Worm (Caenorhabditis elegans) whole organism, L1 larva: ENCODE measurements around the gene ptc-1.

ENCODE experiments used
- C34B4.2 ChIP-seq: sonication (generic microtip); optimal IDR thresholded peaks from 2 replicates; lab custom pipeline; 2017; ENCODE audit warnings: mild to moderate bottlenecking, missing genetic modification characterization, missing compliant biosample characterization
- alr-1 ChIP-seq: fragments of 200-800 bp; sonication (Bioruptor generic); optimal IDR thresholded peaks from 2 replicates; lab custom pipeline; 2018; ENCODE audit warnings: borderline replicate concordance, mild to moderate bottlenecking, missing genetic modification characterization, missing compliant biosample characterization
- ama-1 ChIP-seq: fragments of 150-350 bp; optimal IDR thresholded peaks from 2 replicates; lab custom pipeline; 2014
- ceh-63 ChIP-seq: fragments of 200-800 bp; sonication (Bioruptor generic); optimal IDR thresholded peaks from 2 replicates; lab custom pipeline; 2018; ENCODE audit warnings: mild to moderate bottlenecking, missing genetic modification characterization, missing compliant biosample characterization
- ceh-8 ChIP-seq: fragments of 200-800 bp; sonication (Bioruptor generic); optimal IDR thresholded peaks from 2 replicates; lab custom pipeline; 2018; ENCODE audit warnings: mild to moderate bottlenecking, missing genetic modification characterization, moderate library complexity, missing compliant biosample characterization
- ceh-82 ChIP-seq, 3 experiments: fragments of 150-350 bp in 1 of 3; sonication (generic microtip) in 2 of 3; optimal IDR thresholded peaks; 2 replicates each; lab custom pipeline; 2014 to 2017; ENCODE audit warnings: missing biosample characterization in 3 of 3, missing genetic modification characterization in 3 of 3
- efl-1 ChIP-seq, 4 experiments: fragments of 150-350 bp; optimal IDR thresholded peaks in 3 of 4; peaks in 1 of 4; 1 replicate in 1 of 4; 2 replicates in 3 of 4; lab custom pipeline; 2014; ENCODE audit warnings: missing biosample characterization in 2 of 4, missing genetic modification characterization in 2 of 4, missing genetic modification reagents in 2 of 4
- egl-13 ChIP-seq: sonication (generic microtip); optimal IDR thresholded peaks from 2 replicates; lab custom pipeline; 2016; ENCODE audit warnings: missing genotype, missing genetic modification reagents, missing genetic modification characterization, missing compliant biosample characterization
- ets-5 ChIP-seq: fragments of 200-800 bp; sonication (Bioruptor generic); IDR thresholded peaks from 2 replicates; pipeline ENCODE4 v1.3.6; 2022; ENCODE audit warnings: missing genetic modification characterization, missing compliant biosample characterization
- fkh-10 ChIP-seq: sonication (generic microtip); optimal IDR thresholded peaks from 2 replicates; lab custom pipeline; 2017; ENCODE audit warnings: missing biosample characterization, missing genetic modification reagents, missing genetic modification characterization
- fkh-4 ChIP-seq: sonication (generic microtip); optimal IDR thresholded peaks from 2 replicates; lab custom pipeline; 2016; ENCODE audit warnings: missing compliant biosample characterization, missing genetic modification characterization, borderline replicate concordance
- jun-1 ChIP-seq: fragments of 150-350 bp; optimal IDR thresholded peaks from 2 replicates; lab custom pipeline; 2014; ENCODE audit warnings: missing biosample characterization, missing genetic modification reagents, missing genetic modification characterization
- lin-14 ChIP-seq: fragments of 200-800 bp; sonication (Bioruptor generic); optimal IDR thresholded peaks from 2 replicates; lab custom pipeline; 2018; ENCODE audit warnings: mild to moderate bottlenecking, missing genetic modification characterization, moderate library complexity, missing compliant biosample characterization
- lin-15B ChIP-seq: fragments of 150-350 bp; sonication (generic microtip); optimal IDR thresholded peaks from 3 replicates; lab custom pipeline; 2014; ENCODE audit warnings: missing biosample characterization, missing genetic modification characterization
- lin-39 ChIP-seq: fragments of 150-350 bp; optimal IDR thresholded peaks from 2 replicates; lab custom pipeline; 2014; ENCODE audit warnings: missing biosample characterization, missing genetic modification reagents, missing genetic modification characterization
- lsy-2 ChIP-seq, 2 experiments: fragments of 150-350 bp; optimal IDR thresholded peaks; 2 replicates each; lab custom pipeline; 2014; ENCODE audit warnings: missing biosample characterization in 2 of 2, missing genetic modification characterization in 2 of 2
- nhr-11 ChIP-seq: fragments of 150-350 bp; optimal IDR thresholded peaks from 2 replicates; lab custom pipeline; 2014; ENCODE audit warnings: missing biosample characterization, missing genetic modification characterization
- nhr-12 ChIP-seq: sonication (generic microtip); optimal IDR thresholded peaks from 2 replicates; lab custom pipeline; 2017; ENCODE audit warnings: missing biosample characterization, missing genetic modification characterization
- nhr-19 ChIP-seq: fragments of 200-800 bp; sonication (Bioruptor generic); conservative IDR thresholded peaks from 2 replicates; pipeline ENCODE4 v1.3.6; 2022; ENCODE audit warnings: missing genetic modification characterization, missing compliant biosample characterization
- nhr-20 ChIP-seq: sonication (generic microtip); optimal IDR thresholded peaks from 2 replicates; lab custom pipeline; 2016; ENCODE audit warnings: mild to moderate bottlenecking, missing genetic modification characterization, missing compliant biosample characterization
- nhr-28 ChIP-seq: fragments of 150-350 bp; optimal IDR thresholded peaks from 2 replicates; lab custom pipeline; 2014; ENCODE audit warnings: missing biosample characterization, missing genetic modification characterization
- nhr-47 ChIP-seq: sonication (generic microtip); optimal IDR thresholded peaks from 2 replicates; lab custom pipeline; 2016; ENCODE audit warnings: mild to moderate bottlenecking, missing genetic modification characterization, moderate library complexity, missing compliant biosample characterization
- nhr-71 ChIP-seq: sonication (generic microtip); optimal IDR thresholded peaks from 2 replicates; lab custom pipeline; 2016; ENCODE audit warnings: mild to moderate bottlenecking, missing genetic modification characterization, moderate library complexity, missing compliant biosample characterization
- nhr-85 ChIP-seq: sonication (generic microtip); peaks from one replicate; lab custom pipeline; 2016; ENCODE audit warnings: missing genetic modification characterization, inconsistent platforms, missing compliant biosample characterization
- nhr-90 ChIP-seq: sonication (generic microtip); optimal IDR thresholded peaks from 2 replicates; lab custom pipeline; 2016; ENCODE audit warnings: mild to moderate bottlenecking, missing genetic modification characterization, missing compliant biosample characterization; ENCODE audit not compliant: poor library complexity
- rnt-1 ChIP-seq: sonication (generic microtip); optimal IDR thresholded peaks from 2 replicates; lab custom pipeline; 2016; ENCODE audit warnings: mild to moderate bottlenecking, missing genetic modification characterization, moderate library complexity, missing compliant biosample characterization
- skn-1 ChIP-seq: fragments of 150-350 bp; optimal IDR thresholded peaks from 2 replicates; lab custom pipeline; 2014; ENCODE audit warnings: missing biosample characterization, missing genetic modification characterization
- snpc-4 ChIP-seq: fragments of 150-350 bp; optimal IDR thresholded peaks from 2 replicates; lab custom pipeline; 2014; ENCODE audit warnings: missing biosample characterization, missing genetic modification characterization
- snu-23 ChIP-seq: sonication (generic microtip); optimal IDR thresholded peaks from 2 replicates; lab custom pipeline; 2016; ENCODE audit warnings: missing genetic modification characterization, missing compliant biosample characterization
- sup-37 ChIP-seq: fragments of 200-800 bp; sonication (Bioruptor generic); optimal IDR thresholded peaks from 2 replicates; lab custom pipeline; 2018; ENCODE audit warnings: mild to moderate bottlenecking, missing genetic modification characterization, missing compliant biosample characterization
- swsn-7 ChIP-seq: sonication (generic microtip); optimal IDR thresholded peaks from 2 replicates; lab custom pipeline; 2016; ENCODE audit warnings: missing genetic modification characterization, missing compliant biosample characterization
- tbx-2 ChIP-seq: sonication (generic microtip); optimal IDR thresholded peaks from 2 replicates; lab custom pipeline; 2016; ENCODE audit warnings: missing genetic modification characterization, missing compliant biosample characterization
- unc-130 ChIP-seq: fragments of 150-350 bp; optimal IDR thresholded peaks from 2 replicates; lab custom pipeline; 2017; ENCODE audit warnings: missing biosample characterization, missing genetic modification characterization, inconsistent platforms
- unc-30 ChIP-seq: sonication (generic microtip); optimal IDR thresholded peaks from 2 replicates; lab custom pipeline; 2017; ENCODE audit warnings: missing biosample characterization, missing genetic modification characterization
- unc-62 ChIP-seq: fragments of 150-350 bp; optimal IDR thresholded peaks from 2 replicates; lab custom pipeline; 2014; ENCODE audit warnings: missing biosample characterization, missing genetic modification reagents, missing genetic modification characterization
- zip-4 ChIP-seq: fragments of 200-800 bp; sonication (Bioruptor generic); optimal IDR thresholded peaks from 2 replicates; lab custom pipeline; 2018; ENCODE audit warnings: mild to moderate bottlenecking, missing genetic modification characterization, moderate library complexity, missing compliant biosample characterization
- ztf-4 ChIP-seq: fragments of 150-350 bp; optimal IDR thresholded peaks from 2 replicates; lab custom pipeline; 2014; ENCODE audit warnings: missing biosample characterization, missing genetic modification characterization

The ptc-1 gene

DNA sequence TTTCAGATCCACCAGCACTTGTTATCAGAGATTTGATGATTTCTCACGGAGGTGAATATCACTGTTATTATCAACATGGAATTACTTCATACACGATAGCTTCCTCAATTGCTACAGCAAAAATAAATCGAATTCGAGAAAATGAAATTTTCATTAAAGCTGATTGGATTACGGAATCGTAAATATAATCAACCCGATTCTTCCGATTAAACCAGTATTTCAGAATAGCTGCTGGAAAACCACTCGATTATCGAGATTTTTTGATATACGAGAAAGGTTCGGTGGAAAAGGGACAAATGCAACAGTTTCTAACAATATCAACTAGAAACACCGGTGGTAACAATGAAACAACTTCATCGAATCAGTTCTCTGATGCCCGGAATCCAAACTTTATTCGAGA is 9.0 kb downstream of the ptc-1 start:
- TF ChIP-seq nhr-71 (tag; lab: Kevin White, UChicago) (no peak), efl-1 (optimal IDR thresholded peaks at IDR 0.05; lab: Kevin White, UChicago) (no peak), efl-1 (GFP tag; optimal IDR thresholded peaks at IDR 0.05 in 1 of 2; lab: Kevin White, UChicago) (peak in 1 of 2 experiments; percentile 90)

DNA sequence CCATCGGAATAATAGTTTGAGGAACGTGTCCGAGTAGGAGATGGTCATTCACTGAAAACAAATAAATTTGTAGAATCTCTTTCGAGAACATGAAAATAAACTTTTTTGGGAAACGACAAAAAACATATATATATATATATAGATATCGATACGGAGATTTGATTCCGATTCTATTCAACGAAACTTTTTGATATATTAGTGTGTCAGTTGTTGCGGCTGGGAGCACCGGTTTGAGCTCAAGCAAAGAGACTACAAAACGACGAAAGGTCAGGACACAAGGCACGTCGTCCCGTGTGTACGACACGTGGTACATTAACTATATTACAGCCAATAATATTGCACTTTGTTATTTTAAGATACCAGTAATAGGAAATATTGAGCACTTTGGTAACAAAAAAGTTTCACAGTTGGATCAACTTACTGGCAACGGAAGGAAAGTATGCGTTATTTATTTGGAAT is 14.5 kb downstream of the ptc-1 start, which contains the start of gene best-23:
TSS of gene best-23 (minus strand) at position 51 of the 459 bp plus-strand sequence.
- TF ChIP-seq lsy-2 (tag; optimal IDR thresholded peaks at IDR 0.05; lab: Kevin White, UChicago) (peak; percentile 2 to 26), lin-15B (no peak), nhr-47 (tag; lab: Kevin White, UChicago) (no peak), lin-14 (GFP tag; lab: Kevin White, UChicago) (peak; percentile 66), tbx-2 (tag; lab: Kevin White, UChicago) (no peak), rnt-1 (tag; lab: Kevin White, UChicago) (peak; percentile 63), snu-23 (GFP tag; lab: Kevin White, UChicago) (peak; percentile 28), nhr-71 (tag; lab: Kevin White, UChicago) (peak; percentile 76), nhr-11 (tag; lab: Kevin White, UChicago) (no peak), ceh-63 (GFP tag; lab: Kevin White, UChicago) (no peak), nhr-20 (tag; lab: Kevin White, UChicago) (peak; percentile 44), nhr-85 (tag; lab: Kevin White, UChicago) (no peak), ztf-4 (tag; lab: Kevin White, UChicago) (peak; percentile 36), swsn-7 (no peak), unc-62 (GFP tag; lab: Kevin White, UChicago) (no peak), sup-37 (GFP tag; lab: Kevin White, UChicago) (no peak), nhr-19 (GFP tag; lab: Robert Waterston, UW) (peak; percentile 61)

DNA sequence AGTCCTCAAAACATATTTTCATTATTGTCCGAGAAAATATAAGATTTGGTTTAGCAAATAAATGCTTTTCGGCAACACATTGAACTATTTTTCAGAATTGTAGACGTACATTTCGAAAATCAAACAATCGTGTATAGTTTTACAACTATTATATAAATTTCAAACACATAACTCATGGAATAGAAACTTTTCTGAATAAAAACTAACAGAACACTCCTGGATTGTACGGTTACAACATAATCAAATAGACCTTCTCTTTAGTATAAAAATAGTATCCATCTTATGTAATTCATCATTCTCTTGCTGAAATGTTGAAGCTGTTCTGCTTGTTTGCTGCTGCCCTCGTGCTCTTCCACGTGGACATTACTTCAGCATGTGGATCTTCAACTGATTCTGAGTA is 18.0 kb downstream of the ptc-1 start, which contains the start of gene ZK675.4:
TSS of gene ZK675.4 (plus strand) at position 301 of the 400 bp plus-strand sequence.
- TF ChIP-seq nhr-20 (tag; lab: Kevin White, UChicago) (no peak), lin-14 (GFP tag; lab: Kevin White, UChicago) (no peak), ceh-8 (GFP tag; lab: Kevin White, UChicago) (no peak), nhr-90 (tag; lab: Kevin White, UChicago) (no peak), ama-1 (lab: Kevin White, UChicago) (no peak), efl-1 (optimal IDR thresholded peaks at IDR 0.05; lab: Kevin White, UChicago) (no peak), efl-1 (GFP tag; optimal IDR thresholded peaks at IDR 0.05 in 1 of 2; lab: Kevin White, UChicago) (no peak), alr-1 (tag; lab: Kevin White, UChicago) (no peak), nhr-12 (no peak), nhr-28 (tag; lab: Kevin White, UChicago) (no peak), egl-13 (tag; lab: Kevin White, UChicago) (no peak), rnt-1 (tag; lab: Kevin White, UChicago) (no peak), jun-1 (tag; lab: Kevin White, UChicago) (no peak), skn-1 (tag; lab: Kevin White, UChicago) (no peak), unc-130 (tag; lab: Kevin White, UChicago) (no peak), fkh-4 (tag; lab: Kevin White, UChicago) (no peak), snpc-4 (tag; lab: Kevin White, UChicago) (no peak), unc-30 (tag; lab: Kevin White, UChicago) (no peak), unc-62 (GFP tag; lab: Kevin White, UChicago) (no peak), lin-15B (no peak)
- TF ChIP-seq, all 84 proteins: peak for 0

DNA sequence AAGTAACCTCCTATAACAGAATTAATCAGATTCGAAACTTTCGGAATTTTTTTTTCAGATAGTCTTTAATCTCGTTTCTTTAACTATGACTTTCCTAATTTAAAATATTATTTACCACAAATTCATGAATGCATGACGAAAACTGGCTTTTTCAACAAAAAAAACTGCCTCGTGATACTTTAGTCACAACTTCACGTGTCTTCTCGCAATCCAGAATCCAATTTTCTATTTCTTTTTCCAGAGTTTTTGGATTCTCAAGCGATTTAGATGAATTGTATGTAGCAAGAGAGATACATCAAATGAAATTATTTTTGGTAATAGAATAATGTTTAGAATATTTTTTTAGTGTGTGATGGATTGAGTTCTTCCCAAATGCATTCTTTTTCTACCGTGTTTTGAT is 27.2 kb downstream of the ptc-1 start:
- TF ChIP-seq ceh-63 (GFP tag; lab: Kevin White, UChicago) (peak; percentile 44), lin-14 (GFP tag; lab: Kevin White, UChicago) (peak; percentile 56), ceh-82 (tag; optimal IDR thresholded peaks at IDR 0.05; lab: Kevin White, UChicago) (no peak), lin-39 (tag; lab: Kevin White, UChicago) (no peak), zip-4 (GFP tag; lab: Kevin White, UChicago) (no peak), C34B4.2 (tag; lab: Kevin White, UChicago) (no peak), fkh-10 (GFP tag; lab: Kevin White, UChicago) (no peak), efl-1 (optimal IDR thresholded peaks at IDR 0.05; lab: Kevin White, UChicago) (no peak), efl-1 (GFP tag; optimal IDR thresholded peaks at IDR 0.05 in 1 of 2; lab: Kevin White, UChicago) (no peak), ets-5 (GFP tag; lab: Robert Waterston, UW) (no peak), nhr-71 (tag; lab: Kevin White, UChicago) (peak; percentile 27)
